Fruit fly (Drosophila melanogaster) whole organism, prepupa: ENCODE measurements around the gene CG6055.

ENCODE experiments used
- CG11902 ChIP-seq: fragments of 200-800 bp; sonication (Bioruptor generic); optimal IDR thresholded peaks from 3 replicates; lab custom pipeline; 2016; ENCODE audit warnings: missing biosample characterization, missing genetic modification characterization
- CG15336 ChIP-seq: fragments of 200-800 bp; sonication (Bioruptor generic); IDR thresholded peaks from 2 replicates; pipeline ENCODE4 v1.3.6; 2022; ENCODE audit warnings: missing biosample characterization, missing genetic modification characterization
- acj6 ChIP-seq: fragments of 200-800 bp; sonication (Bioruptor generic); optimal IDR thresholded peaks from 3 replicates; lab custom pipeline; 2016; ENCODE audit warnings: missing biosample characterization, missing genetic modification characterization
- dac ChIP-seq: fragments of 200-800 bp; sonication (Bioruptor generic); optimal IDR thresholded peaks from 2 replicates; lab custom pipeline; 2017; ENCODE audit warnings: missing biosample characterization, mild to moderate bottlenecking, missing genetic modification characterization
- dsx ChIP-seq: fragments of 200-800 bp; optimal IDR thresholded peaks from 3 replicates; lab custom pipeline; 2019; ENCODE audit warnings: missing biosample characterization, mild to moderate bottlenecking, missing genetic modification characterization, moderate library complexity; ENCODE audit not compliant: poor library complexity, severe bottlenecking
- salr ChIP-seq, 2 experiments: fragments of 200-800 bp; sonication (Bioruptor generic); optimal IDR thresholded peaks; 3 replicates each; lab custom pipeline; 2016 to 2018; ENCODE audit warnings: missing biosample characterization in 2 of 2, missing genetic modification characterization in 2 of 2, mild to moderate bottlenecking in 1 of 2

- no peak for TF ChIP-seq dac (GFP tag; lab: Kevin White, UChicago)
- TF ChIP-seq dsx (GFP tag; lab: Kevin White, UChicago), result peak; percentile 39
- no peak for TF ChIP-seq acj6 (GFP tag; lab: Kevin White, UChicago)
- TF ChIP-seq salr (GFP tag; optimal IDR thresholded peaks at IDR 0.05; lab: Kevin White, UChicago), result no peak
- peak; percentile 33; the same call in 1 of the 2 replicates for TF ChIP-seq CG15336
- TF ChIP-seq CG11902, result no peak
Measured at dm6 chr2L:7495987-7496503, 29.7 kb downstream of the CG6055 start, which contains the start of gene Ziz.
